Worm (Caenorhabditis elegans): ENCODE results near the gene col-175.

col-175 gene

DNA sequence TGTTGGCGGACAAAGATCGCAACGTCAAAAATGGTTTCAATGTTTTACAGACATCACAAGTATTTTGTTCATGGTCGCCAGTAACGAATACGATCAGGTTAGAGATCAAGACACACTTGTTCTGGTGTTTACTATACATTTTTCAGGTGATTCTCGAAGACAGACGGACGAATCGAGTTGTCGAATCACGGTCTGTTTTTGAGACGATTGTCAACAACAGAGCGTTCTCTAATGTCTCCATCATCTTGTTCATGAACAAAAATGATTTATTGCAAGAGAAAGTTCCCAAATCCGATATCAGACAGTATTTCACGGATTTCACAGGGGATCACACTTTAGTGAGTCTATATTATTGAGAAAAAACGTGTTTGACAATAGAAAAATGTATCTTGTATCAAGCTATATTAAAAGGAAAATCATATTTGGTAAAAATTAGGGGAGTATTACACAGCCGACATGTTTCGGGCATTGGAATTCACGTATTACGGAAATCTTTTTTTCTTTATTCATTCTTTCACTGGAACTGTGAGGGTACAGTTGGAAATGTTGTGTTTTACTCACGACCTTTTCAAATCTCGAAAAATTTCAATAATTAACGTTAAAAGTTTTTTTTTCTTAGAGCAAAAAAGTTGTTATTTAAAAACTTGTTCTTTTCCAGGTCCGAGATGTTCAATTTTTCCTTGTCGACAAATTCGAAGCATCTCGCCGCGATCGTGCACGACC is 13.8 kb upstream of the col-175 start:
- TF ChIP-seq che-1 (tag; optimal IDR thresholded peaks at IDR 0.05) = no peak
- TF ChIP-seq C08G9.2 (tag; optimal IDR thresholded peaks at IDR 0.05) = no peak
- TF ChIP-seq gmeb-2 (tag; optimal IDR thresholded peaks at IDR 0.05) = no peak
- TF ChIP-seq nhr-232 (tag; optimal IDR thresholded peaks at IDR 0.05) = no peak

DNA sequence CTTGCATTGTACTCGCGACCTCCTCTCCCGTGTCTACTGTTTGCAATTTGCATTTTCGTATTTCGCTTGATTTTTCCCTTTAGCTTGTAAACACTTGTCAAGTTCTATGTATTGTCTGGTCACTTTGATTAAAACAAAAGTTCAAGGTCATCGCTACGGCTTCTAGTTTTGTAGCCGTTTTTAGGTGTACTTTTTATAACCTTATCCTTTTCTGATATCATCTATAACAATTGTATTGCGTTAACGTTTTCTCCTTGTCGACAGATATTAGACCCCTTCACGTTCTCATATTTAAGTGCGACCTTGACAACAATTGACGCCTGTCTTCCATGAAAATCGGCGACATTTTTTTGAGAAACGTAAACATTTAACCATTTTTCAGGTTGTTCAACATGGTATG is 12.2 kb upstream of the col-175 start:
- no peak for TF ChIP-seq gmeb-2 (tag; optimal IDR thresholded peaks at IDR 0.05)
- no peak for TF ChIP-seq elt-4 (tag; optimal IDR thresholded peaks at IDR 0.05)
- no peak for TF ChIP-seq ref-2 (tag; optimal IDR thresholded peaks at IDR 0.05)
- no peak for TF ChIP-seq pqm-1 (tag; optimal IDR thresholded peaks at IDR 0.05)
- TF ChIP-seq ceh-31 (tag; optimal IDR thresholded peaks at IDR 0.05) = no peak
- TF ChIP-seq lin-11 (tag; optimal IDR thresholded peaks at IDR 0.05) = no peak
- TF ChIP-seq tbx-7 (tag; optimal IDR thresholded peaks at IDR 0.05) = no peak
- TF ChIP-seq ceh-24 (tag; optimal IDR thresholded peaks at IDR 0.05) = no peak
- no peak for TF ChIP-seq ceh-6 (GFP tag; optimal IDR thresholded peaks at IDR 0.05)
- TF ChIP-seq K02D7.2 (tag; optimal IDR thresholded peaks at IDR 0.05) = no peak
- TF ChIP-seq pros-1 (tag; optimal IDR thresholded peaks at IDR 0.05) = no peak
- no peak for TF ChIP-seq fax-1 (tag; optimal IDR thresholded peaks at IDR 0.05)
- TF ChIP-seq nfya-1 (tag; optimal IDR thresholded peaks at IDR 0.05) = no peak
- TF ChIP-seq ceh-34 (tag; optimal IDR thresholded peaks at IDR 0.05) = no peak
- TF ChIP-seq hlh-13 (GFP tag; optimal IDR thresholded peaks at IDR 0.05) = no peak
- no peak for TF ChIP-seq ztf-16 (tag; optimal IDR thresholded peaks at IDR 0.05)
- no peak for TF ChIP-seq pha-4 (tag; optimal IDR thresholded peaks at IDR 0.05)

DNA sequence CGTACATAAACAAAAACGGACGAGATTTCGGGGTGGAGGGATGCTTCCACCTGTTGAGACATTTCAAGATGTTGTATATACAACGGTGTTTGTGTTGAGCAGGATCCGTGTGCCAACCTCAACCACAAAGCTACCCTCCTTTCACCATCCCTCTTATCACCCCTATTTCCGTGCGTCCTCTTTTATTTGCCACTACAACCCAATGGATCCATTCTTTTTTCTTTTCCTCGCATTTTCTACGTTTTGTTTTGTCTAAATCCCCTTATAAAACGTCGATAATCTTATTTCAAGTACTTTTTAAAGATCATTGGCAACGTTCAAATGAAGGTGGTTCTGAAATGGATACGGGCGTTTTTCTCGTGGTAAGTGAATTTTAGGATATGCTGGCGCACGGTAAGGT is 8.8 kb upstream of the col-175 start, which contains the start of gene gpa-12:
gpa-12 (plus strand) TSS at position 301 of the 400 bp plus-strand sequence.
- TF ChIP-seq odd-2 (tag; optimal IDR thresholded peaks at IDR 0.05) (no peak), ceh-45 (GFP tag; IDR thresholded peaks at IDR 0.05) (no peak), ahr-1 (tag; optimal IDR thresholded peaks at IDR 0.05) (no peak), pqm-1 (tag; optimal IDR thresholded peaks at IDR 0.05) (no peak), pat-9 (tag; optimal IDR thresholded peaks at IDR 0.05) (no peak), sox-2 (GFP tag; IDR thresholded peaks at IDR 0.05) (no peak), sdc-2 (tag; optimal IDR thresholded peaks at IDR 0.05) (no peak), che-1 (tag; optimal IDR thresholded peaks at IDR 0.05) (no peak), tbx-2 (tag; optimal IDR thresholded peaks at IDR 0.05) (no peak), ceh-9 (tag; optimal IDR thresholded peaks at IDR 0.05) (no peak), unc-42 (tag; optimal IDR thresholded peaks at IDR 0.05) (no peak), lim-6 (tag; optimal IDR thresholded peaks at IDR 0.05) (no peak), hlh-6 (tag; optimal IDR thresholded peaks at IDR 0.05) (no peak), unc-86 (tag; optimal IDR thresholded peaks at IDR 0.05) (no peak), K02D7.2 (tag; optimal IDR thresholded peaks at IDR 0.05) (no peak), Y22D7AL.16 (tag; optimal IDR thresholded peaks at IDR 0.05) (no peak), nfya-1 (tag; optimal IDR thresholded peaks at IDR 0.05) (no peak), ets-4 (tag; optimal IDR thresholded peaks at IDR 0.05) (no peak), ceh-14 (tag; optimal IDR thresholded peaks at IDR 0.05) (no peak)

DNA sequence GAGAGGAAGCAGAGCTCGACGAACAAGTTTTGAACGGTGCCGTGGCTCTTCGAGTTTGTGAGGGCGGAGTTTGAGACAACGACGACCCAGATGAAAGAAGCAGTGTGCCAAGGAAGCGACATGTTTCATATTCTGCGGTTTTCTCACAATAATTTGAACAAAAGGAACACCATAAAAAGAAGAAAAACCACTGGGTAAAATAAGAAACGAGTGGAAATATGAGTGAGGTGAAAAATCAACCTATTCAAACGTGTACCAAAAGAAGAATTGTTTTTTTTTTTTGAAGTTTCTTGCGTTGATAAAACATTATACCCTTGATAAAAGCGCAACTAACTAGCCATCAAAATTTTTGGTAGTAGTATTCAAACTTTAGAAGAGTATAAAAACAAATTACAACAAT is 7.7 kb upstream of the col-175 start, which contains the start of gene lgc-4:
lgc-4 (minus strand) TSS at position 101 of the 400 bp plus-strand sequence.
- TF ChIP-seq hlh-6 (tag; optimal IDR thresholded peaks at IDR 0.05) = no peak
- TF ChIP-seq ceh-2 (tag; optimal IDR thresholded peaks at IDR 0.05) = no peak
- TF ChIP-seq dve-1 (tag; optimal IDR thresholded peaks at IDR 0.05) = no peak
- TF ChIP-seq ztf-16 (tag; optimal IDR thresholded peaks at IDR 0.05) = no peak
- no peak for TF ChIP-seq C08G9.2 (tag; optimal IDR thresholded peaks at IDR 0.05)
- TF ChIP-seq mec-3 (tag; optimal IDR thresholded peaks at IDR 0.05; ENCODE audit: borderline replicate concordance) = no peak
- TF ChIP-seq K02D7.2 (tag; optimal IDR thresholded peaks at IDR 0.05) = no peak
